Worm (Caenorhabditis elegans): ENCODE data around the gene Y54F10BM.23.
"Not testable (repeated sequence)": the region's sequence is repeated elsewhere in the genome, so short reads cannot be mapped to it uniquely, and the experiment has no call there.

DNA sequence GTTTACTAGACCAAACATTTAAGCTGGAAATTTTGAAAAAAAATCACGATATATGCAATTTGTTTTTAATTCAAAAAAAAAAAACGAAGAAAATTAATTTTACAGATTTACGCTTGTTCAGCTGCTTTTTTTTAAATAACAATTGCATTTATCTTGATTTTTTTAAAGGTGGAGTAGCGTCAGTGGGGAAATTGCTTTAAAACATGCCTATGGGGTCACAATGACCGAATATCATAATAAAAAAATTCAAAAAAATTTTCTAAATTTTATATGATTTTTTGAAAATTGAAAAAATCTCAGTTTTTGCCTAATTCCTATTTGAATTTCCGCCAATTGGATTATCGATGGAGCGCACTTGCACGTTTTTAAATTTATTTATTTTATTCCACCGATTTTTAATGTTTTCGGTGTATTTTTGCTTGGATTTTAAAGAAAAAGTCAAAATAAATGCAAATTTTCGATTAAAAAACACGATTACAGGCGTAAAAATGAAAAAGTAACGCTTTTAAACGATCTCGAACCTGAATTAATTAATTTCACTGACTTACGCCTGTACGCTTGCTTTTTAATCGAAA is 8.3 kb downstream of the Y54F10BM.23 start:
- TF ChIP-seq B0019.2 (GFP tag; conservative IDR thresholded peaks at IDR 0.05); repo-1 (tag; optimal IDR thresholded peaks at IDR 0.05); Y53F4B.3 (GFP tag; IDR thresholded peaks at IDR 0.05); xnd-1 (tag; optimal IDR thresholded peaks at IDR 0.05); Y53G8AR.9 (GFP tag; conservative IDR thresholded peaks at IDR 0.05); K11D2.4 (GFP tag; IDR thresholded peaks at IDR 0.05); pha-4 (tag; optimal IDR thresholded peaks at IDR 0.05); tlf-1 (GFP tag; optimal IDR thresholded peaks at IDR 0.05); T07F8.4 (tag; optimal IDR thresholded peaks at IDR 0.05); tbp1 (GFP tag; optimal IDR thresholded peaks at IDR 0.05): not testable (repeated sequence)

Measured in whole organism, young adult.